Worm (Caenorhabditis elegans) whole organism, young adult: ENCODE data around the gene C43F9.5.
"Not testable (repeated sequence)": the region's sequence is repeated elsewhere in the genome, so short reads cannot be mapped to it uniquely, and the experiment has no call there.

Experiments
- B0336.3 ChIP-seq: fragments of 200-800 bp; sonication (Bioruptor generic); IDR thresholded peaks from 2 replicates; pipeline ENCODE4 v1.3.6; 2022; ENCODE audit warnings: missing genetic modification characterization, missing compliant biosample characterization
- C06A6.2 ChIP-seq: fragments of 200-800 bp; sonication (Bioruptor generic); conservative IDR thresholded peaks from 2 replicates; pipeline ENCODE4 v1.3.6; 2022; ENCODE audit warnings: missing genetic modification characterization, missing compliant biosample characterization
- T26A5.8 ChIP-seq: sonication (generic microtip); optimal IDR thresholded peaks from 2 replicates; lab custom pipeline; 2016; ENCODE audit warnings: missing genetic modification characterization, missing compliant biosample characterization
- lin-35 ChIP-seq, 3 experiments: fragments of 150-350 bp in 2 of 3; sonication (generic microtip) in 1 of 3; optimal IDR thresholded peaks; 2 replicates each; lab custom pipeline; 2014 to 2018; ENCODE audit warnings: missing biosample characterization in 3 of 3, missing genetic modification characterization in 3 of 3, missing genetic modification reagents in 3 of 3
- nhr-179 ChIP-seq: sonication (generic microtip); optimal IDR thresholded peaks from 2 replicates; lab custom pipeline; 2016; ENCODE audit warnings: mild to moderate bottlenecking, missing genetic modification characterization, missing compliant biosample characterization
- snpc-4 ChIP-seq, 5 experiments: fragments of 150-350 bp in 1 of 5; sonication (generic microtip) in 4 of 5; optimal IDR thresholded peaks; 2 replicates each; lab custom pipeline; 2014 to 2018; ENCODE audit warnings: missing genetic modification characterization in 5 of 5, missing biosample characterization in 3 of 5, antibody characterized with exemption in 2 of 5, mild to moderate bottlenecking in 2 of 5, missing compliant biosample characterization in 2 of 5, missing genotype in 2 of 5, moderate library complexity in 2 of 5, missing genetic modification reagents in 1 of 5
- ztf-6 ChIP-seq: fragments of 200-800 bp; sonication (Bioruptor generic); IDR thresholded peaks from 2 replicates; pipeline ENCODE4 v1.3.6; 2022; ENCODE audit warnings: missing genetic modification reagents, missing genetic modification characterization, missing compliant biosample characterization

DNA sequence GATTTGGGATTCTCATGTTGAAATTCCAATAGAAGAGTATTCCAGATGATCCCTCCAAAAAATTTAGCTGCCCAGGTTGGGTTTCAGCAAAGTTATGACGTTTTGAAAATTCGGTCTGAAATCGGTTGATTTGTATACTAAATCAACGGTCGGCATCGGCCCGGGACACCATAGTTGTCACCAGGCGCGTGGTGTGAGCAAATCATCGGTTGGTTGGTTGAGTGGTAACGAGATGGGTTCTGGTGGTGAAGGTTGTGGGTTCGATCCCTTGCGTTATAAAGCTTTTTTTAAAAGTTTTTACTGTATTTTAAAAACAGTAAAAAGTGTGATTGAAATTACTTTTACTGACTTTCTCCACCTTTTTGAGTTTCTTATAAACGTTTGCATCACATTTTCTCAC lies 42.0 kb downstream of the C43F9.5 start:
- not testable (repeated sequence) for TF ChIP-seq snpc-4 (GFP tag; optimal IDR thresholded peaks at IDR 0.05; lab: Kevin White, UChicago); snpc-4 (tag; optimal IDR thresholded peaks at IDR 0.05; lab: Kevin White, UChicago); B0336.3 (GFP tag; lab: Robert Waterston, UW); ztf-6 (GFP tag; lab: Robert Waterston, UW); C06A6.2; lin-35 (GFP tag; optimal IDR thresholded peaks at IDR 0.05; lab: Kevin White, UChicago); nhr-179 (tag; lab: Kevin White, UChicago); T26A5.8 (tag; lab: Kevin White, UChicago)
